Worm (Caenorhabditis elegans): ENCODE results near the gene Y43F4B.10.

Y43F4B.10 gene

DNA sequence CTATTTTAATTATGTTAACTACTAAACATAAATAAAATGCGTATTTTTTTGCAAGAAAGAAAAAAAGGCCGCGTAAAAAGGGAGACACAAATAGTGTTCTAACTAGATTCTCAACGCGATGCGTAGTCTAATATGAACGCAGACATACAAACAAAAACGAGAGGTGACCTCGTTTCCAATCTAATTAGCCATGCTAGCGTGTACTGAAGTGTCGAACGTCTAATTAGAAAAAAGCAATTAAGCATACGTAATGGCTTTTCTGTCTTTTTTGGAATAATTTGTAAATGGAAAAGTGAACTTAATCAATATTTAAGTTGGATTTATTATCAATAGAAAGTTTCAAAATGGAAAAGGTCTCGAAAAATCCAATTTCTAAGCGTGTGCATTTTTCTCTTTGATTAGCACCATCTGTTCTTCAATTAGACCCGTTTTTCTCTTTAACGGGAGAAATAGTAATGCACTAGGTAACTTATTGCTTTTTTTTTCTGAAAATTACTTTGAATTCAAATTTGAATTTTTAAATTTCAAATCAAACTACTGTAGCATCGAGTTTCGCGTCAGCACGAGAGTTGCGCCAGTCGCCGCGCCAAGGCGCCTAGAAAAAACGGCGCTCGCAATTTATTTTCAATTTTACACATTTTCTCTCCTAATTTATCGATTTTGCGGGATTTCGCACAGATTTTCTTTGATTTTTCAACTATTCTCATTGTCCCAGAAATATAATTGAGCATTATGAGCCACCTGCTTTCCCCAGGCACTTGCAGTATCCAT, 26.8 kb downstream of the Y43F4B.10 start:
- TF ChIP-seq him-1 (tag; optimal IDR thresholded peaks at IDR 0.05) (no peak), W03F9.2 (tag; optimal IDR thresholded peaks at IDR 0.05) (peak; percentile 25)

DNA sequence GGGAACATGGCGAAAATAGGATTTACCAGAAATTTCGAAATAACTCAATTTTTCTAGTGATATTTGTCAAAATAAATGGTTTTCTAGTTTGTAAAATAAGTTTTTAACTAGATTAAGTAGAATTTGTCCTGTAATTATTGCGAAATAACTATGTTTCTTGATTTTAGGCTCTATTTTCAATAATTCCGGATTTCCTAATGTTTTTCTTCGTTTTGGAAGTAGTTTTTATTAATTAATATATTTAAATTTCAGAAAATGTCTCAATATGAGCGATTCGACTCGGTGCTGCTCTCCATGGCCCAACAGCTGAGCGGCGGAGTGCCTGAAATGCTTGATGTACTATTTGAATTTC, 27.4 kb downstream of the Y43F4B.10 start, which contains the start of gene nud-1:
TSS of gene nud-1 (plus strand) at position 253 of the 352 bp plus-strand sequence.
- TF ChIP-seq W03F9.2 (tag; optimal IDR thresholded peaks at IDR 0.05): no peak
- TF ChIP-seq dao-5 (tag; optimal IDR thresholded peaks at IDR 0.05): no peak
- TF ChIP-seq him-1 (tag; optimal IDR thresholded peaks at IDR 0.05): no peak

DNA sequence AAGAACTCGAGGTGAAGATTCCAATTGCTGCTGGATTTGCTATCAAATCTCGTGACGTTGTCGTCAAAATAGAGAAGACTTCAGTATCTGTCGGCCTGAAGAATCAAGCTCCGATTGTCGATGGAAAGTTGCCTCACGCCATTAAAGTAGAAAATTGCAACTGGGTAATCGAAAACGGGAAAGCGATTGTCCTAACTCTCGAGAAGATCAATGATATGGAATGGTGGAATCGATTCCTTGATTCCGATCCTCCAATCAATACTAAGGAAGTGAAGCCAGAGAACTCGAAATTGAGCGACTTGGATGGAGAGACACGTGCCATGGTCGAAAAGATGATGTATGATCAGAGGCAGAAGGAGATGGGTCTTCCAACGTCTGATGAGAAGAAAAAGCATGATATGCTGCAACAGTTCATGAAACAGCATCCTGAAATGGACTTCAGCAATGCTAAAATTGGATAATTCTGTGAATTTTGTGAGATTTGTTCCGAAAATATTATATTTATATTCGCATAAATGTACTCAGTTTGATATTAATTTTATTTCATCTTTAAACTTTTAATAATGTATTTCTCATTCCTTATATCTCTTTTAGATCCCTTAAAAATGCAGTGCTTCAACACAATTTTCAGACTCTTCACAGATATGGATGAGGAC, 28.3 kb downstream of the Y43F4B.10 start, which contains the start of gene dro-1:
TSS of gene dro-1 (plus strand) at position 606 of the 656 bp plus-strand sequence.
- TF ChIP-seq dao-5 (tag; optimal IDR thresholded peaks at IDR 0.05) (no peak), W03F9.2 (tag; optimal IDR thresholded peaks at IDR 0.05) (no peak), him-1 (tag; optimal IDR thresholded peaks at IDR 0.05) (no peak)

DNA sequence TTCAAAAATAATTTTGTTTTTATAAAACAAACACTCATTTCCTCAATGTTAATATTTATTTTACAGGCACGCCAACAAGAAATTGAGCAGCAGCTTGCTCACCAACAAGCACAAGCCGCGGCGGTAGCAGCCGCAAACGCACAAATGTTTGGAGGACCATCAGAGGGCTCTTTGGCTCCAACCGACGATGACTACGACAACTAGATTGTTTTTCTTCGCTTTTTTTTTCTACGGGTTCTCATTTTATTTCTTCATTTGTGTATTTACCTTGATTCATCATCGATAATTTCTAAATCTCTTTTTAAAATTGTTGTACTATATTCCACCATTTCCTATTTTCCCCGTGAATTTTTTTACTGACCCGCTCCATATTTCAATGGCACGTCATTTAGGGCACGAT, 29.2 kb downstream of the Y43F4B.10 start, which contains the start of gene ife-1:
TSS of gene ife-1 (plus strand) at position 301 of the 400 bp plus-strand sequence.
- TF ChIP-seq him-1 (tag; optimal IDR thresholded peaks at IDR 0.05): no peak
- TF ChIP-seq W03F9.2 (tag; optimal IDR thresholded peaks at IDR 0.05): no peak
- TF ChIP-seq dao-5 (tag; optimal IDR thresholded peaks at IDR 0.05): no peak

DNA sequence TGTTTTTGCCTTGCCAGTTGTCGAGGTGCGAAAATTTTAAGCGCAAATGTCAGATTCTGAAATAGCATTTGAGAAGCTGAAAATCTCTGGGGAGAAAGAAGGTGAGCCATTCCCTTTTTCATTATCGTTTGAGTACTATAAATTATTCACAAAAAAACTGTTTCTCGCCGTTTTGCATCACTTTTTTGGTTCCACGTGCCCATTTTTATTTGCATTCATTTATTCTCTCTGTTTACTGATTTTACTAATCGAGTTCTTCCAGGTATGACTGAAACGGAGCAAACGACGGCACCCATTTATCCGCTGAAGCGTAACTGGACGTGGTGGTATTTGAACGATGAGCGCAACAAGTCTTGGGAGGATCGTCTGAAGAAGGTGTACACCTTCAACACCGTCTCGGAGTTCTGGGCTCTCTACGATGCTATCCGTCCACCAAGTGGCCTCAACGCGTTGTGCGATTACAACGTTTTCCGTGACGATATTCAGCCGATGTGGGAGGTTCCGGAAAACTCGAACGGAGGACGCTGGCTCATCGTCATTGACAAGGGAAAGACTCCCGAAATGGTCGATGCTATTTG, 29.8 kb downstream of the Y43F4B.10 start:
- TF ChIP-seq him-1 (tag; optimal IDR thresholded peaks at IDR 0.05) (no peak), dao-5 (tag; optimal IDR thresholded peaks at IDR 0.05) (no peak), W03F9.2 (tag; optimal IDR thresholded peaks at IDR 0.05) (no peak)

DNA sequence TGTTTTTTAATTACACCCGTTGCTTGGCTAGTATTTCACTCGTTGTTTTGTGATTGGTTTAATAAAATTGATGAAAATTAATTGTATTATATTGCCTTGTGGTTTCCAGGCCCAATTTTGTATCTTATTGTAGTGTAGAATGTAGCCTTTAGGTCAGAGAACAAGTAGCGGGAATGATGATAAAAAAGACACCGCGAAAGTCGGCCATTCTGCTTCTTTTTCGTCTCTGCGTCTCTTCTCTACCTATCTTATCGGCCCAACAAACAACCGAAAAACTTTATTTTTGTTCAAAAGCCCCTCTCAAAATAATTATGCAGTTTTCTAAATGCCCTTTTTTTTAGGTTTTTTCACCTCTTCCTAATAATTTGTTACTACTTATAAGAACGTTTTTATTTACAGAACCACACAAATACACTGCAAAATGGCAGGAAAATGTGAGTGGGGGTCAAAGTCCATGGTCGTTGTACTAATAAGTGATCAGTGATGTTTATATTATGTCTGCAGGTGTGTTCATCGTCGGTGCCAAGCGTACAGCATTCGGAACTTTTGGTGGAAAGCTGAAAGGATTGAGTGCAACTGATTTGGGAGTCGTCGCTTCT, 30.8 kb downstream of the Y43F4B.10 start, which contains the start of gene acaa-2:
TSS of gene acaa-2 (plus strand) at position 400 of the 599 bp plus-strand sequence.
- TF ChIP-seq W03F9.2 (tag; optimal IDR thresholded peaks at IDR 0.05): peak; percentile 10
- peak; percentile 27 for TF ChIP-seq dao-5 (tag; optimal IDR thresholded peaks at IDR 0.05)
- TF ChIP-seq him-1 (tag; optimal IDR thresholded peaks at IDR 0.05): no peak

DNA sequence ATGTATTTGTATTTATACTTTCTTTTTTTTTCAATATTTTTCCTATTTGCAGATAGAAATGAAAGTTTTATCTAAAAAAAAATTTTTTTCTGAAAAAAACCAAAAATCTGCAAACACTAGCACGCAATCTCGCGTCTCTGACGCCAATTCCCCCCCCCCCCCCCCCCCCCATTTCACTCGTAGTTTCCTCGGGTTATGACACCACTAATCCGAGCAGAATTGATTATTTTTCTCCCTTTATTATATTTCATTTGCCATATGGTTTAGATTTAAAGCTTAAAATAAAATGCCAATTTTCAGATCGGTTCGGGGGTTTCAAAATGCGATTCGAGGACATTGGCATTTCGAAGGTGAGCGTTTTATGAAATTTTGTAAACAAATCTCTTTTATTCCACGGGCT, 32.9 kb downstream of the Y43F4B.10 start, which contains the start of gene mtm-6:
TSS of gene mtm-6 (plus strand) at position 301 of the 400 bp plus-strand sequence.
- TF ChIP-seq him-1 (tag; optimal IDR thresholded peaks at IDR 0.05) (no peak), dao-5 (tag; optimal IDR thresholded peaks at IDR 0.05) (no peak), W03F9.2 (tag; optimal IDR thresholded peaks at IDR 0.05) (no peak)

DNA sequence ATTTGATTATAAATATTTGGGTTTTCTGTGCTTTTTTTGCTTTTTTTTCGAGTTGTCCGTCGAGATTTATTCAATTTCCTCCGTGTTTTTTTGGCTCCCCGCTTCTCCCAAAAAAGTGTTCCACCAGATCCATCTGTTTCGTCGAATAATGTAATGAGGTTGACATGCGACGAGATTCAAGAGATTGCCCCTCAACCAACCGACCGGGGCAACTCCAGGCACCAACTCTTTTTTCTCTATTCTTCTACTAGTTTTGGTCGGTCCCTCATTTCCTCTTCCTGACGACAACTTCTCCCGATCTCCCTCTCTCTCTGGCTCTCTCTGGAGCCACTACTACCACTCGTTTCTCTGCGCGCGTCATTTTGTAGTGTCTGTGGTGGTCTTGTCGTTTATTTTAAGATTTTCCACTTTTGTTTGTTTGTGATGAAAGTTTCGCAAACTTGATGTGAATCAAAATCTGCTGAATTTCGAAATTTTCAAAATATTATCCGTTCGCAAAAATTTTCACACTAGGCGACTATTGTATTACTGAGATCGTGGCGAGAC, 34.0 kb downstream of the Y43F4B.10 start:
- no peak for TF ChIP-seq W03F9.2 (tag; optimal IDR thresholded peaks at IDR 0.05)
- TF ChIP-seq him-1 (tag; optimal IDR thresholded peaks at IDR 0.05): no peak
- no peak for TF ChIP-seq dao-5 (tag; optimal IDR thresholded peaks at IDR 0.05)

DNA sequence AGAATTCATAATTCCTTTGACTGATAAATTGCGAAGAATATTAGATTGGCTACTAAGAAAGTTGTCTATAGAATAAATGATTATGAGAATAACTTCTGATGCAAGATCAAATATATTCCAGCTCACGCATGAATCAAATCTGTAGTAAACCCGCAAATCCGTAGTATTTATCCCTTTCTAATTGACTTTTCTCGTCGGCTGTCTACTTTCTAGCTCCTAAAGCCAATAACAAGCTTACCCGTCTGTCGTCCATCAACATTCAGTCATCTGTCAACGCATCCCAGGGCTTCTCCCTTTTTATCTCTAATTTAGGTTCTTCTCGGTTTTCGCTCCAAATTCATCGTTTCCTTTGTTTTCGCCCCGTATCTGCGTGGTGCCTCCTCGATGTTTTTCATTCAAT, 35.0 kb downstream of the Y43F4B.10 start:
- TF ChIP-seq dao-5 (tag; optimal IDR thresholded peaks at IDR 0.05) (no peak), W03F9.2 (tag; optimal IDR thresholded peaks at IDR 0.05) (no peak), him-1 (tag; optimal IDR thresholded peaks at IDR 0.05) (no peak)

DNA sequence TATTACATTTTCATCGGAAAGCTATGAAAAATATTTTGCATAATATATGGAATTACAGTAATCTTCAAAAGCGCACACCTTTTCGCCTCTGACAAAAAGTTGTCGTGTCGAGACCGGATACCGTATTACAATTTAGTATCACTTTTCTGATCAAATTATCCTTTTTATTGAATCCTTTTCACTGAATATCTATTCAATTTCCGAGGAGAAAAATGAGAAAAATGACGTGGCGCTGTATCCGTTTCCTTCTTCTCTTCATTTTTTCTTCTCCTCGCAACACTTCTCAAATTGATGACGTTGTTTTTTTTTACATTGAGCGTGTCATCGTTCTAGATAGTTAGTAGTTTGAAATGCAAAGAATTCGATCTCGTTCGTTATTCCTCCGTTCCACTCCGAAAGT, 37.1 kb downstream of the Y43F4B.10 start:
- TF ChIP-seq him-1 (tag; optimal IDR thresholded peaks at IDR 0.05): no peak
- TF ChIP-seq dao-5 (tag; optimal IDR thresholded peaks at IDR 0.05): no peak
- no peak for TF ChIP-seq W03F9.2 (tag; optimal IDR thresholded peaks at IDR 0.05)

DNA sequence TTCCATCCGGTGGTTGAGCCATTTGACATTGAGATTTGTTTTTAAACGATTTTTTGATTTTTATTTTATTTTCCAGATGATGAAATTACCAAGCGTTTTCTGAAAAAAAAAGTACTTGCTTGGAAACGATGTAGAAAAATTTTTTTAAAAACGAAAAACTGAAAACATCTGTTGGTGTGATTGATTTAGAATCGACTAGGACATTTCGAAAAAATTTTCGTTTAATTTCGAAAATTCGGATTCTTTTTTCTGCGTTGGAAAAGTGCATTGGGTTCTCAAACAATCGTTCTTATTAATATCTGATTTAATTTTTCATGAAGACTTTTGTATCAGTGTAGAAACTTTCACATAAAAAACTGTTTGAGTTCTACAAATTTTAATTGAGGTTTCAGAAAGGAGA, 45.4 kb downstream of the Y43F4B.10 start, which contains the start of gene F53A2.9:
TSS of gene F53A2.9 (minus strand) at position 101 of the 400 bp plus-strand sequence.
- TF ChIP-seq him-1 (tag; optimal IDR thresholded peaks at IDR 0.05): no peak
- TF ChIP-seq dao-5 (tag; optimal IDR thresholded peaks at IDR 0.05): no peak
- TF ChIP-seq W03F9.2 (tag; optimal IDR thresholded peaks at IDR 0.05): no peak

DNA sequence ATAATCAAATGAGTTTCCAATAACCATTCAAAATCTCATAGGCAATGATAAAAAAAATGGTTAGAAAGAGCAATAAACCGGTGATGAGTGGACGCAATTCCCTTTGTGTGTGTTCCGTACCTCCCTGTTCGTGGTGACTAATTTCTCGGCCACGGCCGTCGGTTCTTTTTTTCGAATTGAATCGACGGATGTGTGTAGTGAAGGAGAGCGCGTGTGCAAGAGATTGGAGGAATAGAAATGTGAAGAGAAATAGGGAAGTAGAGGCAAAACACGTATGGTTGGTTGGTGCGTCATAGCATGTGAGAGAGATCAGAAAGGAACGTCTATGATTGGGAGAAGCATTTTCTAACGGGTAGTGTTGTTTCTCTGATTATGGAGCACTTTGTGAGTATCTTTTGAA, 46.0 kb downstream of the Y43F4B.10 start:
- no peak for TF ChIP-seq dao-5 (tag; optimal IDR thresholded peaks at IDR 0.05)
- no peak for TF ChIP-seq him-1 (tag; optimal IDR thresholded peaks at IDR 0.05)
- TF ChIP-seq W03F9.2 (tag; optimal IDR thresholded peaks at IDR 0.05): peak; percentile 28
